Worm (Caenorhabditis elegans) whole organism, L3 larva: ENCODE measurements around the gene F55D1.1.

Experiments
- ZK546.5 ChIP-seq: sonication (generic microtip); optimal IDR thresholded peaks from 2 replicates; lab custom pipeline; 2017; ENCODE audit warnings: missing biosample characterization, missing genetic modification characterization
- aly-2 ChIP-seq: fragments of 150-350 bp; optimal IDR thresholded peaks from 2 replicates; lab custom pipeline; 2014; ENCODE audit warnings: missing biosample characterization, missing genetic modification characterization
- fkh-10 ChIP-seq: sonication (generic microtip); optimal IDR thresholded peaks from 2 replicates; lab custom pipeline; 2017; ENCODE audit warnings: missing biosample characterization, missing genetic modification reagents, missing genetic modification characterization
- hmg-11 ChIP-seq: sonication (generic microtip); optimal IDR thresholded peaks from 2 replicates; lab custom pipeline; 2016; ENCODE audit warnings: missing genetic modification characterization, missing compliant biosample characterization
- nhr-11 ChIP-seq: fragments of 150-350 bp; optimal IDR thresholded peaks from 2 replicates; lab custom pipeline; 2014; ENCODE audit warnings: missing biosample characterization, missing genetic modification characterization
- nhr-28 ChIP-seq: fragments of 150-350 bp; optimal IDR thresholded peaks from 2 replicates; lab custom pipeline; 2014; ENCODE audit warnings: missing biosample characterization, missing genetic modification characterization
- snpc-4 ChIP-seq: fragments of 150-350 bp; optimal IDR thresholded peaks from 2 replicates; lab custom pipeline; 2014; ENCODE audit warnings: missing biosample characterization, missing genetic modification characterization
- tbx-2 ChIP-seq: sonication (generic microtip); optimal IDR thresholded peaks from 2 replicates; lab custom pipeline; 2016; ENCODE audit warnings: mild to moderate bottlenecking, missing genetic modification characterization, missing compliant biosample characterization
- zag-1 ChIP-seq: fragments of 150-350 bp; optimal IDR thresholded peaks from 2 replicates; lab custom pipeline; 2014; ENCODE audit warnings: missing biosample characterization, missing genetic modification characterization
- ztf-4 ChIP-seq: fragments of 150-350 bp; optimal IDR thresholded peaks from 2 replicates; lab custom pipeline; 2014; ENCODE audit warnings: missing biosample characterization, missing genetic modification characterization

- TF ChIP-seq ZK546.5, result no peak
- TF ChIP-seq zag-1 (tag; lab: Kevin White, UChicago), result no peak
- TF ChIP-seq nhr-28, result no peak
- TF ChIP-seq fkh-10 (GFP tag; lab: Kevin White, UChicago), result no peak
- no peak for TF ChIP-seq nhr-11 (tag; lab: Kevin White, UChicago)
- TF ChIP-seq ztf-4, result no peak
- no peak for TF ChIP-seq aly-2 (tag; lab: Kevin White, UChicago)
- no peak for TF ChIP-seq tbx-2 (tag; lab: Kevin White, UChicago)
- no peak for TF ChIP-seq hmg-11 (tag; lab: Kevin White, UChicago)
- TF ChIP-seq snpc-4 (tag; lab: Kevin White, UChicago), result no peak
Measured at ce11 chrX:5506432-5506977, 16.9 kb downstream of the F55D1.1 start.
